Worm (Caenorhabditis elegans) whole organism, L4/young adult: ENCODE results near the gene sre-35.

Experiments used
- W03F9.2 ChIP-seq: fragments of 150-350 bp; optimal IDR thresholded peaks from 2 replicates; lab custom pipeline; 2014; ENCODE audit warnings: missing biosample characterization, missing genetic modification characterization
- dao-5 ChIP-seq: sonication (generic microtip); optimal IDR thresholded peaks from 2 replicates; lab custom pipeline; 2016; ENCODE audit warnings: missing genotype, missing genetic modification characterization, moderate library complexity, missing compliant biosample characterization
- him-1 ChIP-seq: sonication (generic microtip); optimal IDR thresholded peaks from 2 replicates; lab custom pipeline; 2016; ENCODE audit warnings: missing genotype, missing genetic modification reagents, missing genetic modification characterization, missing compliant biosample characterization

ce11 chrII:12499969-12500368 lies 47.3 kb upstream of the sre-35 start:
- TF ChIP-seq W03F9.2 (tag; lab: Kevin White, UChicago) (no peak), him-1 (tag; lab: Kevin White, UChicago) (no peak), dao-5 (tag; lab: Kevin White, UChicago) (no peak)
